Fruit fly (Drosophila melanogaster): ENCODE data around the gene Chpf.

DNA sequence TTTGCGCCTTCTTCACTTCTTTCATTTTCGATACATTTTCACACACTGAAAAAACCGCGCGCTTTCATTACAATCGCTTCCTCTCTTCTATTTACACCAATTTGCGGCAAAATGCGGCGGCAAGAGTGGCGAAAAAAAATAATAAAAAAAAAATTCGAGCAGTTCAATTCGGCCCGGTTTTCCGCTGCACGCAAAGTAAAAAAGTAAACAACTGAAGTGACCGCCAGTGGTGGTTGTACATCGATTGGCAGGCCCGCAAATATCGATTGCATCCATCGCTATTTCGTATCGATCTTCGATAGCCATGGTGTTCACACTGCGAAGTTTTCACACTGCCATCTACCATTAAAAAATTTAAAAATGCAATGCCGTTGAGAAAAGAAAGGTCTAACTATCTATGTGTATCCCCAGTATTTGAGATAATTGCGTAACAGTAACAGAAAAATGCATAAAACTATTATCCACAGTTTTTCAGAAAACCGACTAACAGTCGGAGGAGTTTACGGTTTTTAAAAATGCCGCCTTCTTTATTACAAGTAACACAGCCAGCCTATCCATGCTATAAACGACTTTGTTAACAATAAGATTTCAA lies at the start of gene Chpf:
- TF ChIP-seq tj (GFP tag; optimal IDR thresholded peaks at IDR 0.05) (no peak), CG5204 (GFP tag; optimal IDR thresholded peaks at IDR 0.05) (no peak), cnc (optimal IDR thresholded peaks at IDR 0.05) (no peak), CG1620 (GFP tag; optimal IDR thresholded peaks at IDR 0.05) (no peak), Crg-1 (GFP tag; optimal IDR thresholded peaks at IDR 0.05) (no peak), bab1 (GFP tag; optimal IDR thresholded peaks at IDR 0.05) (no peak), ovo (GFP tag; optimal IDR thresholded peaks at IDR 0.05) (no peak), kay (GFP tag; ENCODE audit: borderline replicate concordance) (no peak), Mnt (GFP tag; optimal IDR thresholded peaks at IDR 0.05) (peak; percentile 34), CG7101 (tag; optimal IDR thresholded peaks at IDR 0.05) (no peak), Clk (GFP tag; optimal IDR thresholded peaks at IDR 0.05) (no peak)

All from whole organism, adult.